Worm (Caenorhabditis elegans): ENCODE data around the gene pfk-1.1.

DNA sequence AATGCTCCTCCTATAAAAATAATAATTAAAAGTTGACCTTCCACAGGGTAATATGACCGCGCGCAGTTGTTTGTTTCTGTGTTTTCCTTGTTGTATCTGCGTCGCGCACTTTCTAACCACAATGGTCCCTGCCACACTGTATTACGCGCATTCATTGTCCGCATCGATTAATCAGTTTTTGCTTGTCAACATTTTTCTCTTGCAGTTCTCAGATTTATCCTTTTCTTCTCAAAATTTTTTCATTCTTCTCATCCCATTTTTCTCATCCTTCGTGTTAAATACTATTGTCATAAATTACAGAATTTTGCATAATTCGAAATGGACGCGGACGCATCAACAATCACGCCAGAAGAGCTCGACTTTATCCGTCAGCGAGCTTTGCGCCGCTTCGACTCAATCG lies at the start of gene pfk-1.1:
- TF ChIP-seq zim-3 (tag; optimal IDR thresholded peaks at IDR 0.05) (no peak), nfyb-1 (GFP tag; IDR thresholded peaks at IDR 0.05) (no peak), fkh-3 (tag; optimal IDR thresholded peaks at IDR 0.05) (no peak), madf-3 (GFP tag; IDR thresholded peaks at IDR 0.05) (no peak), ama-1 (optimal IDR thresholded peaks at IDR 0.05) (no peak), ama-1 (GFP tag; optimal IDR thresholded peaks at IDR 0.05) (no peak), ceh-79 (tag; optimal IDR thresholded peaks at IDR 0.05) (no peak), F10E7.11 (tag; optimal IDR thresholded peaks at IDR 0.05) (no peak)
